Fruit fly (Drosophila melanogaster): Measurements from ENCODE around the gene CG13310.

Gene CG13310

DNA sequence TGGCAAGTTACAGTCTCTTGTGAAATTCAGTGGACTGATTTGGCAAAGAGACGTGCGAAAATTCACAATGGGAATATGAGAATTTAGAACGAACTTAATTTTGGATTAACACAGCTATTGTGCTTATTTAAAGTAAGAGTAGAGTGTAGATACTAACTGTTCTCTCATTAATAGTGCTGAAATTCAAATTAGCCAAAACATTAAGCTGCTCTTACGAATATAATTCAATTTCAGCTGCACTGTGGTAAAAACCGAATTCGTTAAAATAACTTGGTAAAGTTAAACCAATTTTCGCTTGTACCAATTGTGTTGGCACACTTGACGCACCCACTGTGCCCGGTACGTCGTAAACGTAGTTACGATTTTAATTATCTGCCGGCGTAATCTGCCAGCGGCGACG lies 32.5 kb downstream of the CG13310 start (continued):
- TF ChIP-seq peb (GFP tag; IDR thresholded peaks at IDR 0.05) (no peak), lola (GFP tag; optimal IDR thresholded peaks at IDR 0.05) (no peak), CG1233 (GFP tag; optimal IDR thresholded peaks at IDR 0.05) (peak; percentile 47), CG13624 (GFP tag; optimal IDR thresholded peaks at IDR 0.05) (peak; percentile 21), maf-S (GFP tag; optimal IDR thresholded peaks at IDR 0.05) (peak; percentile 34), CG5180 (GFP tag; optimal IDR thresholded peaks at IDR 0.05) (peak; percentile 3), CG7357 (GFP tag; IDR thresholded peaks at IDR 0.05) (0 out of 3 replicates have a peak, but pooled peaks have one; percentile 15), CG43689 (GFP tag; IDR thresholded peaks at IDR 0.05) (no peak), sima (GFP tag; optimal IDR thresholded peaks at IDR 0.05) (no peak), Hr39 (optimal IDR thresholded peaks at IDR 0.05) (no peak), YL-1 (GFP tag; optimal IDR thresholded peaks at IDR 0.05) (no peak), Deaf1 (tag; optimal IDR thresholded peaks at IDR 0.05) (no peak), ken (GFP tag; IDR thresholded peaks at IDR 0.05) (no peak), Bdp1 (GFP tag; optimal IDR thresholded peaks at IDR 0.05) (peak; percentile 2), Sry-δ (GFP tag; optimal IDR thresholded peaks at IDR 0.05) (peak; percentile 15), tin (GFP tag; optimal IDR thresholded peaks at IDR 0.05) (peak; percentile 14), p53 (GFP tag; optimal IDR thresholded peaks at IDR 0.05) (no peak), CG34224 (GFP tag; IDR thresholded peaks at IDR 0.05; ENCODE audit: partially characterized antibody) (no peak), salm (tag; optimal IDR thresholded peaks at IDR 0.05) (no peak), CG34376 (GFP tag; optimal IDR thresholded peaks at IDR 0.05) (peak; percentile 8), CG15514 (GFP tag; optimal IDR thresholded peaks at IDR 0.05) (peak; percentile 27), bab2 (GFP tag; optimal IDR thresholded peaks at IDR 0.05) (no peak), ab (GFP tag; optimal IDR thresholded peaks at IDR 0.05) (no peak), CG12391 (tag; optimal IDR thresholded peaks at IDR 0.05) (peak; percentile 25), CG14965 (GFP tag; optimal IDR thresholded peaks at IDR 0.05; ENCODE audit: borderline replicate concordance) (no peak), ash1 (GFP tag; optimal IDR thresholded peaks at IDR 0.05) (no peak), CG3726 (GFP tag; IDR thresholded peaks at IDR 0.05) (no peak), CG11456 (GFP tag; IDR thresholded peaks at IDR 0.05) (no peak), CG10321 (GFP tag; IDR thresholded peaks at IDR 0.05) (no peak), CG11560 (tag; IDR thresholded peaks at IDR 0.05) (0 out of 3 replicates have a peak, but pooled peaks have one; percentile 30), Dbx (GFP tag; IDR thresholded peaks at IDR 0.05) (peak; percentile 34; the same call in 1 of the 3 replicates), phol (tag; optimal IDR thresholded peaks at IDR 0.05) (peak; percentile 12), vnd (GFP tag; IDR thresholded peaks at IDR 0.05; ENCODE audit: partially characterized antibody) (no peak), MBD-R2 (GFP tag; IDR thresholded peaks at IDR 0.05) (no peak), sug (tag; optimal IDR thresholded peaks at IDR 0.05) (no peak), CG2129 (GFP tag; IDR thresholded peaks at IDR 0.05; ENCODE audit: partially characterized antibody) (no peak), al (GFP tag; IDR thresholded peaks at IDR 0.05) (peak; percentile 17; the same call in 1 of the 2 replicates), dysf (GFP tag; IDR thresholded peaks at IDR 0.05) (peak; percentile 65; the same call in 2 of the 3 replicates), mld (GFP tag; IDR thresholded peaks at IDR 0.05; ENCODE audit: partially characterized antibody) (no peak), lov (optimal IDR thresholded peaks at IDR 0.05) (no peak), lov (GFP tag; IDR thresholded peaks at IDR 0.05) (no peak), CG8089 (GFP tag; optimal IDR thresholded peaks at IDR 0.05) (no peak), CG5245 (GFP tag; optimal IDR thresholded peaks at IDR 0.05) (no peak), pnt (GFP tag; optimal IDR thresholded peaks at IDR 0.05) (no peak), tio (GFP tag; optimal IDR thresholded peaks at IDR 0.05) (peak; percentile 37), CrebB (tag; optimal IDR thresholded peaks at IDR 0.05) (no peak), Drgx (GFP tag; IDR thresholded peaks at IDR 0.05) (peak; percentile 66), fu2 (GFP tag; optimal IDR thresholded peaks at IDR 0.05) (peak; percentile 46), insv (GFP tag; optimal IDR thresholded peaks at IDR 0.05) (no peak), CG16863 (GFP tag; optimal IDR thresholded peaks at IDR 0.05) (no peak), bbx (GFP tag; IDR thresholded peaks at IDR 0.05; ENCODE audit: partially characterized antibody) (no peak), Oli (tag; optimal IDR thresholded peaks at IDR 0.05) (peak; percentile 7)

Measured in whole organism, embryonic.